Worm (Caenorhabditis elegans) whole organism, L1 larva: ENCODE measurements around the gene Y67H2A.7.

Experiments used
- C04F5.9 ChIP-seq: sonication (generic microtip); optimal IDR thresholded peaks from 2 replicates; lab custom pipeline; 2016; ENCODE audit warnings: missing genetic modification characterization, missing compliant biosample characterization
- Y116A8C.19 ChIP-seq: sonication (generic microtip); optimal IDR thresholded peaks from 2 replicates; lab custom pipeline; 2016; ENCODE audit warnings: missing compliant biosample characterization, missing genetic modification characterization, borderline replicate concordance
- alr-1 ChIP-seq: fragments of 200-800 bp; sonication (Bioruptor generic); optimal IDR thresholded peaks from 2 replicates; lab custom pipeline; 2018; ENCODE audit warnings: borderline replicate concordance, mild to moderate bottlenecking, missing genetic modification characterization, missing compliant biosample characterization
- blmp-1 ChIP-seq: fragments of 150-350 bp; optimal IDR thresholded peaks from 2 replicates; lab custom pipeline; 2014; ENCODE audit warnings: missing biosample characterization, missing genetic modification characterization
- ceh-8 ChIP-seq: fragments of 200-800 bp; sonication (Bioruptor generic); optimal IDR thresholded peaks from 2 replicates; lab custom pipeline; 2018; ENCODE audit warnings: mild to moderate bottlenecking, missing genetic modification characterization, moderate library complexity, missing compliant biosample characterization
- ceh-82 ChIP-seq, 3 experiments: fragments of 150-350 bp in 1 of 3; sonication (generic microtip) in 2 of 3; optimal IDR thresholded peaks; 2 replicates each; lab custom pipeline; 2014 to 2017; ENCODE audit warnings: missing biosample characterization in 3 of 3, missing genetic modification characterization in 3 of 3
- ceh-88 ChIP-seq: fragments of 200-800 bp; sonication (Bioruptor generic); IDR thresholded peaks from 2 replicates; pipeline ENCODE4 v1.3.6; 2022; ENCODE audit warnings: missing genetic modification characterization, missing compliant biosample characterization
- ceh-90 ChIP-seq: sonication (generic microtip); optimal IDR thresholded peaks from 2 replicates; lab custom pipeline; 2016; ENCODE audit warnings: missing genetic modification characterization, missing compliant biosample characterization
- dsc-1 ChIP-seq: sonication (generic microtip); optimal IDR thresholded peaks from 2 replicates; lab custom pipeline; 2016; ENCODE audit warnings: mild to moderate bottlenecking, missing genetic modification characterization, missing compliant biosample characterization
- efl-1 ChIP-seq, 4 experiments: fragments of 150-350 bp; optimal IDR thresholded peaks in 3 of 4; peaks in 1 of 4; 1 replicate in 1 of 4; 2 replicates in 3 of 4; lab custom pipeline; 2014; ENCODE audit warnings: missing biosample characterization in 2 of 4, missing genetic modification characterization in 2 of 4, missing genetic modification reagents in 2 of 4
- efl-3 ChIP-seq: fragments of 200-800 bp; sonication (Bioruptor generic); optimal IDR thresholded peaks from 2 replicates; lab custom pipeline; 2018; ENCODE audit warnings: mild to moderate bottlenecking, missing genetic modification characterization, missing compliant biosample characterization
- elt-2 ChIP-seq: sonication (generic microtip); optimal IDR thresholded peaks from 2 replicates; lab custom pipeline; 2016; ENCODE audit warnings: missing genetic modification characterization, mild to moderate bottlenecking, inconsistent platforms, missing compliant biosample characterization, missing genetic modification reagents
- elt-3 ChIP-seq, 6 experiments: fragments of 150-350 bp in 1 of 6; sonication (generic microtip); optimal IDR thresholded peaks; 2 replicates each; lab custom pipeline; 2017 to 2018; ENCODE audit warnings: missing biosample characterization in 6 of 6, missing genetic modification characterization in 6 of 6, inconsistent platforms in 1 of 6
- fkh-10 ChIP-seq: sonication (generic microtip); optimal IDR thresholded peaks from 2 replicates; lab custom pipeline; 2017; ENCODE audit warnings: missing biosample characterization, missing genetic modification reagents, missing genetic modification characterization
- hlh-17 ChIP-seq: fragments of 200-800 bp; sonication (Bioruptor generic); optimal IDR thresholded peaks from 2 replicates; lab custom pipeline; 2018; ENCODE audit warnings: missing genetic modification characterization, mild to moderate bottlenecking, missing compliant biosample characterization, moderate library complexity, borderline replicate concordance
- hlh-4 ChIP-seq: sonication (generic microtip); optimal IDR thresholded peaks from 2 replicates; lab custom pipeline; 2016; ENCODE audit warnings: mild to moderate bottlenecking, missing genetic modification characterization, missing compliant biosample characterization
- hpl-2 ChIP-seq: fragments of 150-350 bp; optimal IDR thresholded peaks from 2 replicates; lab custom pipeline; 2014; ENCODE audit warnings: missing biosample characterization, missing genetic modification reagents, missing genetic modification characterization
- irx-1 ChIP-seq: sonication (generic microtip); optimal IDR thresholded peaks from 2 replicates; lab custom pipeline; 2016; ENCODE audit warnings: missing genetic modification characterization, missing compliant biosample characterization
- lin-13 ChIP-seq: fragments of 150-350 bp; optimal IDR thresholded peaks from 2 replicates; lab custom pipeline; 2014; ENCODE audit warnings: missing biosample characterization, missing genetic modification reagents, missing genetic modification characterization
- lin-14 ChIP-seq: fragments of 200-800 bp; sonication (Bioruptor generic); optimal IDR thresholded peaks from 2 replicates; lab custom pipeline; 2018; ENCODE audit warnings: mild to moderate bottlenecking, missing genetic modification characterization, moderate library complexity, missing compliant biosample characterization
- lin-15B ChIP-seq: fragments of 150-350 bp; sonication (generic microtip); optimal IDR thresholded peaks from 3 replicates; lab custom pipeline; 2014; ENCODE audit warnings: missing biosample characterization, missing genetic modification characterization
- lin-35 ChIP-seq, 2 experiments: fragments of 150-350 bp; optimal IDR thresholded peaks; 2 replicates each; lab custom pipeline; 2014; ENCODE audit warnings: missing biosample characterization in 2 of 2, missing genetic modification characterization in 2 of 2, missing genetic modification reagents in 2 of 2
- lir-3 ChIP-seq: sonication (generic microtip); optimal IDR thresholded peaks from 2 replicates; lab custom pipeline; 2016; ENCODE audit warnings: mild to moderate bottlenecking, missing genetic modification characterization, moderate library complexity, missing compliant biosample characterization; ENCODE audit not compliant: poor library complexity
- nhr-28 ChIP-seq: fragments of 150-350 bp; optimal IDR thresholded peaks from 2 replicates; lab custom pipeline; 2014; ENCODE audit warnings: missing biosample characterization, missing genetic modification characterization
- nhr-71 ChIP-seq: sonication (generic microtip); optimal IDR thresholded peaks from 2 replicates; lab custom pipeline; 2016; ENCODE audit warnings: mild to moderate bottlenecking, missing genetic modification characterization, moderate library complexity, missing compliant biosample characterization
- nhr-77 ChIP-seq: fragments of 150-350 bp; optimal IDR thresholded peaks from 2 replicates; lab custom pipeline; 2014; ENCODE audit warnings: missing biosample characterization, missing genetic modification characterization
- nhr-85 ChIP-seq: sonication (generic microtip); peaks from one replicate; lab custom pipeline; 2016; ENCODE audit warnings: missing genetic modification characterization, inconsistent platforms, missing compliant biosample characterization
- nhr-90 ChIP-seq: sonication (generic microtip); optimal IDR thresholded peaks from 2 replicates; lab custom pipeline; 2016; ENCODE audit warnings: mild to moderate bottlenecking, missing genetic modification characterization, missing compliant biosample characterization; ENCODE audit not compliant: poor library complexity
- pax-3 ChIP-seq: fragments of 200-800 bp; sonication (Bioruptor generic); optimal IDR thresholded peaks from 2 replicates; lab custom pipeline; 2018; ENCODE audit warnings: mild to moderate bottlenecking, missing genetic modification characterization, moderate library complexity, missing compliant biosample characterization
- pqm-1 ChIP-seq: sonication (generic microtip); optimal IDR thresholded peaks from 3 replicates; lab custom pipeline; 2017; ENCODE audit warnings: missing biosample characterization, missing genetic modification characterization
- skn-1 ChIP-seq: fragments of 150-350 bp; optimal IDR thresholded peaks from 2 replicates; lab custom pipeline; 2014; ENCODE audit warnings: missing biosample characterization, missing genetic modification characterization
- snu-23 ChIP-seq: sonication (generic microtip); optimal IDR thresholded peaks from 2 replicates; lab custom pipeline; 2016; ENCODE audit warnings: missing genetic modification characterization, missing compliant biosample characterization
- sptf-1 ChIP-seq: fragments of 150-350 bp; optimal IDR thresholded peaks from 2 replicates; lab custom pipeline; 2014; ENCODE audit warnings: missing biosample characterization, missing genetic modification characterization
- swsn-7 ChIP-seq: sonication (generic microtip); optimal IDR thresholded peaks from 2 replicates; lab custom pipeline; 2016; ENCODE audit warnings: missing genetic modification characterization, missing compliant biosample characterization
- unc-130 ChIP-seq: fragments of 150-350 bp; optimal IDR thresholded peaks from 2 replicates; lab custom pipeline; 2017; ENCODE audit warnings: missing biosample characterization, missing genetic modification characterization, inconsistent platforms
- unc-86 ChIP-seq: sonication (generic microtip); optimal IDR thresholded peaks from 2 replicates; lab custom pipeline; 2016; ENCODE audit warnings: missing genetic modification characterization, missing compliant biosample characterization
- vab-15 ChIP-seq: sonication (generic microtip); optimal IDR thresholded peaks from 2 replicates; lab custom pipeline; 2017; ENCODE audit warnings: missing genotype, mild to moderate bottlenecking, missing genetic modification characterization, missing compliant biosample characterization
- zag-1 ChIP-seq: fragments of 150-350 bp; optimal IDR thresholded peaks from 2 replicates; lab custom pipeline; 2014; ENCODE audit warnings: missing biosample characterization, missing genetic modification characterization
- zip-4 ChIP-seq: fragments of 200-800 bp; sonication (Bioruptor generic); optimal IDR thresholded peaks from 2 replicates; lab custom pipeline; 2018; ENCODE audit warnings: mild to moderate bottlenecking, missing genetic modification characterization, moderate library complexity, missing compliant biosample characterization
- ztf-4 ChIP-seq: fragments of 150-350 bp; optimal IDR thresholded peaks from 2 replicates; lab custom pipeline; 2014; ENCODE audit warnings: missing biosample characterization, missing genetic modification characterization

Y67H2A.7 gene

ce11 chrIV:13311331-13312034 is 7.9 kb downstream of the Y67H2A.7 start (continued):
- TF ChIP-seq ceh-88 (GFP tag; lab: Robert Waterston, UW): no peak
- no peak for TF ChIP-seq unc-130 (tag; lab: Kevin White, UChicago)
- TF ChIP-seq pax-3 (tag; lab: Kevin White, UChicago): no peak
- peak; percentile 17 for TF ChIP-seq blmp-1 (tag; lab: Kevin White, UChicago)
- TF ChIP-seq dsc-1 (tag; lab: Kevin White, UChicago): no peak
- TF ChIP-seq, all 84 proteins: peak for 7

ce11 chrIV:13313156-13313555 is 9.6 kb downstream of the Y67H2A.7 start:
- TF ChIP-seq lin-14 (GFP tag; lab: Kevin White, UChicago): peak; percentile 78
- no peak for TF ChIP-seq ceh-90
- no peak for TF ChIP-seq Y116A8C.19 (tag; lab: Kevin White, UChicago)
- TF ChIP-seq, all 84 proteins: peak for 1

ce11 chrIV:13314181-13314580 is 10.6 kb downstream of the Y67H2A.7 start:
- TF ChIP-seq nhr-85: peak; percentile 40
- TF ChIP-seq elt-3 (tag; optimal IDR thresholded peaks at IDR 0.05; lab: Kevin White, UChicago): no peak
- TF ChIP-seq elt-2: peak; percentile 95
- TF ChIP-seq nhr-77: no peak
- no peak for TF ChIP-seq fkh-10 (GFP tag; lab: Kevin White, UChicago)
- no peak for TF ChIP-seq sptf-1 (tag; lab: Kevin White, UChicago)
- peak in 1 of 2 experiments; percentile 6 for TF ChIP-seq lin-35 (GFP tag; optimal IDR thresholded peaks at IDR 0.05; lab: Kevin White, UChicago)
- peak; percentile 1 for TF ChIP-seq pqm-1 (tag; lab: Kevin White, UChicago)
- peak; percentile 3 for TF ChIP-seq lin-14 (GFP tag; lab: Kevin White, UChicago)
- TF ChIP-seq nhr-71 (tag; lab: Kevin White, UChicago): peak; percentile 26
- no peak for TF ChIP-seq lin-13 (GFP tag; lab: Kevin White, UChicago)
- TF ChIP-seq efl-1 (optimal IDR thresholded peaks at IDR 0.05; lab: Kevin White, UChicago): no peak
- TF ChIP-seq efl-1 (GFP tag; optimal IDR thresholded peaks at IDR 0.05 in 1 of 2; lab: Kevin White, UChicago): peak in 1 of 2 experiments; percentile 3

ce11 chrIV:13315344-13315743 is 11.8 kb downstream of the Y67H2A.7 start, which contains the start of gene fat-1:
Gene fat-1, plus strand, starts transcription at chrIV:13315644.
- TF ChIP-seq efl-1 (optimal IDR thresholded peaks at IDR 0.05; lab: Kevin White, UChicago) (no peak), efl-1 (GFP tag; optimal IDR thresholded peaks at IDR 0.05 in 1 of 2; lab: Kevin White, UChicago) (no peak), hlh-17 (GFP tag; lab: Kevin White, UChicago) (no peak), lin-15B (tag; lab: Kevin White, UChicago) (no peak), unc-86 (tag; lab: Kevin White, UChicago) (no peak), snu-23 (GFP tag; lab: Kevin White, UChicago) (no peak), fkh-10 (GFP tag; lab: Kevin White, UChicago) (no peak), skn-1 (tag; lab: Kevin White, UChicago) (no peak), ceh-8 (GFP tag; lab: Kevin White, UChicago) (no peak), swsn-7 (no peak), lir-3 (tag; lab: Kevin White, UChicago) (no peak), zip-4 (GFP tag; lab: Kevin White, UChicago) (no peak)

DNA sequence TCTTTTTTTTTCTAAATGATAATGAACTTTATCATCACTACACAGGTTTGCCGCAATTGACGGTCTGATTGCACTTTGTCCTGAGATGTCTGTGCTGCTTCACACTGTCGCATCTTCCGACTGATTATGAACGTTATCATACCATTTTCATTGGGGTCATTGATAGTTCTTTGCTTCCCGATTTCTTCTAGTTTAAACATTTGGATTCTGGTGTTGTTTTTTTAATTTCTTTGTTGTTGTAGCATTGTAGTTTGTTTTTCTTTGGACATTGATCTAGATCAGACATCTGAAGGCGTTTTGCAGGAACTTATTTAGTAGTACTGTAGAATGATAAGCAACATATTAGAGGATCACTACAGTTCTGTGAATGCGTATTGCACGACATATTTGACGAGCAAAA is 15.2 kb downstream of the Y67H2A.7 start:
- TF ChIP-seq skn-1 (tag; lab: Kevin White, UChicago) (no peak), efl-3 (GFP tag; lab: Kevin White, UChicago) (no peak), nhr-85 (peak; percentile 58), zag-1 (no peak), fkh-10 (GFP tag; lab: Kevin White, UChicago) (no peak), irx-1 (tag; lab: Kevin White, UChicago) (no peak), lin-35 (GFP tag; optimal IDR thresholded peaks at IDR 0.05; lab: Kevin White, UChicago) (peak in 1 of 2 experiments; percentile 54), hpl-2 (no peak), ceh-88 (GFP tag; lab: Robert Waterston, UW) (no peak), nhr-90 (tag; lab: Kevin White, UChicago) (peak; percentile 58), vab-15 (no peak), lin-14 (GFP tag; lab: Kevin White, UChicago) (peak; percentile 34), ceh-82 (tag; optimal IDR thresholded peaks at IDR 0.05; lab: Kevin White, UChicago) (no peak), C04F5.9 (tag; lab: Kevin White, UChicago) (no peak), hlh-4 (tag; lab: Kevin White, UChicago) (no peak), nhr-71 (tag; lab: Kevin White, UChicago) (peak; percentile 67), blmp-1 (tag; lab: Kevin White, UChicago) (peak; percentile 36), lin-15B (tag; lab: Kevin White, UChicago) (no peak), alr-1 (tag; lab: Kevin White, UChicago) (no peak), nhr-28 (tag; lab: Kevin White, UChicago) (no peak), ztf-4 (tag; lab: Kevin White, UChicago) (no peak), elt-3 (tag; optimal IDR thresholded peaks at IDR 0.05; lab: Kevin White, UChicago) (peak; percentile 25 to 82 (median 39)), pqm-1 (tag; lab: Kevin White, UChicago) (no peak)
